Fruit fly (Drosophila melanogaster): Measurements from ENCODE around the gene CG15386.

CG15386 gene

DNA sequence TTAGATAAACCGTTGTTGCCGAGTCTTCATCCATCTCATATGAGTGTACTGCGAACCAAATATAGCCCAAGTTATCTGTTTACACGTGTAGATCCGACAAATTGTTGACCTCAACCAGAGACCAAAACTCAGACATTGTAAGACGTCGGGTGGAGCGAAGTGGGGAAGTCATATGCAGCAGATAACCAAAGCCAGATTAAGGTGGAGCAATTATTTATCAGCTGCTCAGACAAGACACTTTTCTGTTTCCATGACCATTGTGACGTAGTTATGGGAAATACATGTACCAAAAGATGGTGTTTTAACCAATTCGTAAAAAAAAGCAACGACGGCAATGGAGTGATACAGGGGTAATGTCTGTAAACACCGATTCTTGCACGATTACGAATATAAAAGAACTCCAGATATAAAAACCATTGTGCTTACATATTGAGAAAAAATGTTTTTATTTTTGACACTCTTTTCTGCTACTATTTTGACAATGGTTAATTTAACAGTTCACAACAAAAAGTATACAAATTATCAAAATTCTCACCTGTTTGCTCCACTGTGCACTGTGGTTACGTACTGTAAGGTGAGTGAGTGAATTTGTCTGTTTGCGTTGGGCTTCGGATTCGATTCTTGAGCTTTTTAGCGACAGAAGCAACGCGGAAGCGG, 39.6 kb downstream of the CG15386 start:
- TF ChIP-seq CG14965 (GFP tag; optimal IDR thresholded peaks at IDR 0.05; ENCODE audit: borderline replicate concordance) (no peak), inv (GFP tag; IDR thresholded peaks at IDR 0.05; ENCODE audit: partially characterized antibody) (no peak), CG11560 (tag; IDR thresholded peaks at IDR 0.05) (no peak), nom (GFP tag; optimal IDR thresholded peaks at IDR 0.05) (no peak), CG12236 (GFP tag; optimal IDR thresholded peaks at IDR 0.05) (peak; percentile 1), Rfx (GFP tag; IDR thresholded peaks at IDR 0.05) (peak; percentile 62; the same call in 1 of the 2 replicates), Hmr (GFP tag; optimal IDR thresholded peaks at IDR 0.05) (peak; percentile 63), lmd (GFP tag; IDR thresholded peaks at IDR 0.05) (peak; percentile 55), CG17186 (GFP tag; optimal IDR thresholded peaks at IDR 0.05) (no peak), CG12155 (GFP tag; optimal IDR thresholded peaks at IDR 0.05) (peak; percentile 42), croc (GFP tag; conservative IDR thresholded peaks at IDR 0.05) (no peak), CG1602 (GFP tag; optimal IDR thresholded peaks at IDR 0.05) (peak; percentile 39), CHES-1-like (GFP tag; optimal IDR thresholded peaks at IDR 0.05) (peak; percentile 49), CG4820 (GFP tag; optimal IDR thresholded peaks at IDR 0.05) (peak; percentile 36), ash1 (GFP tag; optimal IDR thresholded peaks at IDR 0.05) (no peak), CG7372 (GFP tag; IDR thresholded peaks at IDR 0.05) (no peak), gce (GFP tag; IDR thresholded peaks at IDR 0.05) (0 out of 3 replicates have a peak, but pooled peaks have one; percentile 8), Hsf (GFP tag; optimal IDR thresholded peaks at IDR 0.05) (peak; percentile 59), CG15073 (GFP tag; optimal IDR thresholded peaks at IDR 0.05) (no peak), ems (GFP tag; optimal IDR thresholded peaks at IDR 0.05) (peak; percentile 9), kni (GFP tag; optimal IDR thresholded peaks at IDR 0.05) (no peak), CG3407 (GFP tag; optimal IDR thresholded peaks at IDR 0.05) (no peak), phol (tag; optimal IDR thresholded peaks at IDR 0.05) (peak; percentile 38), B-H2 (GFP tag; optimal IDR thresholded peaks at IDR 0.05) (no peak), CG4854 (GFP tag; optimal IDR thresholded peaks at IDR 0.05) (peak; percentile 13), Lhr (GFP tag; optimal IDR thresholded peaks at IDR 0.05) (no peak), CG3726 (GFP tag; IDR thresholded peaks at IDR 0.05) (0 out of 3 replicates have a peak, but pooled peaks have one; percentile 8), CG4404 (GFP tag; IDR thresholded peaks at IDR 0.05) (no peak), gcm (GFP tag; optimal IDR thresholded peaks at IDR 0.05) (no peak), ab (GFP tag; optimal IDR thresholded peaks at IDR 0.05) (peak; percentile 54), prd (optimal IDR thresholded peaks at IDR 0.05) (no peak), prd (GFP tag; IDR thresholded peaks at IDR 0.05) (peak; percentile 56), CG11456 (GFP tag; IDR thresholded peaks at IDR 0.05) (0 out of 3 replicates have a peak, but pooled peaks have one; percentile 60), z (GFP tag; IDR thresholded peaks at IDR 0.05) (0 out of 3 replicates have a peak, but pooled peaks have one; percentile 40), CG17385 (GFP tag; optimal IDR thresholded peaks at IDR 0.05) (no peak), dmrt11E (tag; optimal IDR thresholded peaks at IDR 0.05) (peak; percentile 26), wek (GFP tag; optimal IDR thresholded peaks at IDR 0.05) (peak; percentile 6), CG10209 (GFP tag; optimal IDR thresholded peaks at IDR 0.05) (peak; percentile 41), schlank (tag; optimal IDR thresholded peaks at IDR 0.05) (no peak), gt (GFP tag; IDR thresholded peaks at IDR 0.05) (no peak), CG32532 (GFP tag; IDR thresholded peaks at IDR 0.05) (peak; percentile 61), Poxn (GFP tag; IDR thresholded peaks at IDR 0.05) (no peak), CG15269 (tag; optimal IDR thresholded peaks at IDR 0.05) (peak; percentile 39), vvl (GFP tag; IDR thresholded peaks at IDR 0.05) (peak; percentile 66), CG13424 (tag; optimal IDR thresholded peaks at IDR 0.05) (peak; percentile 20), E2f2 (GFP tag; IDR thresholded peaks at IDR 0.05) (peak; percentile 24; the same call in 1 of the 2 replicates), MBD-R2 (GFP tag; IDR thresholded peaks at IDR 0.05) (peak; percentile 13; the same call in 1 of the 2 replicates), pros (GFP tag; optimal IDR thresholded peaks at IDR 0.05) (peak; percentile 6), zfh1 (GFP tag; IDR thresholded peaks at IDR 0.05) (peak; percentile 49; the same call in 1 of the 3 replicates), Bdp1 (GFP tag; optimal IDR thresholded peaks at IDR 0.05) (no peak)

All from whole organism, embryonic.